Worm (Caenorhabditis elegans) whole organism, L4 larva: ENCODE measurements around the gene F47F2.1.
A peak's percentile ranks its signal among the peaks of the same experiment; 100 is the strongest.

ENCODE experiments used
- hmg-1.1 ChIP-seq: fragments of 200-800 bp; sonication (Bioruptor generic); IDR thresholded peaks from 2 replicates; pipeline ENCODE4 v1.3.6; 2022; ENCODE audit warnings: missing genetic modification reagents, missing genetic modification characterization, missing compliant biosample characterization
- lin-13 ChIP-seq: fragments of 150-350 bp; optimal IDR thresholded peaks from 2 replicates; lab custom pipeline; 2014; ENCODE audit warnings: missing biosample characterization, missing genetic modification reagents, missing genetic modification characterization
- pha-4 ChIP-seq, 2 experiments: fragments of 150-350 bp in 1 of 2; fragments of 200-800 bp in 1 of 2; sonication (Bioruptor generic) in 1 of 2; IDR thresholded peaks in 1 of 2; optimal IDR thresholded peaks in 1 of 2; 2 replicates each; pipeline versions ENCODE4 v1.3.6 to Lab custom; 2014 to 2022; ENCODE audit warnings: missing genetic modification characterization in 2 of 2, missing genetic modification reagents in 2 of 2, missing biosample characterization in 1 of 2, missing compliant biosample characterization in 1 of 2
- unc-130 ChIP-seq: sonication (generic microtip); optimal IDR thresholded peaks from 2 replicates; lab custom pipeline; 2016; ENCODE audit warnings: missing genetic modification reagents, missing genetic modification characterization, missing compliant biosample characterization
- unc-62 ChIP-seq, 3 experiments: fragments of 150-350 bp in 1 of 3; sonication (generic microtip); optimal IDR thresholded peaks in 2 of 3; peaks in 1 of 3; 1 replicate in 1 of 3; 2 replicates in 2 of 3; lab custom pipeline; 2014 to 2017; ENCODE audit warnings: missing biosample characterization in 3 of 3, missing genetic modification characterization in 3 of 3, missing genetic modification reagents in 3 of 3, missing genotype in 1 of 3

DNA sequence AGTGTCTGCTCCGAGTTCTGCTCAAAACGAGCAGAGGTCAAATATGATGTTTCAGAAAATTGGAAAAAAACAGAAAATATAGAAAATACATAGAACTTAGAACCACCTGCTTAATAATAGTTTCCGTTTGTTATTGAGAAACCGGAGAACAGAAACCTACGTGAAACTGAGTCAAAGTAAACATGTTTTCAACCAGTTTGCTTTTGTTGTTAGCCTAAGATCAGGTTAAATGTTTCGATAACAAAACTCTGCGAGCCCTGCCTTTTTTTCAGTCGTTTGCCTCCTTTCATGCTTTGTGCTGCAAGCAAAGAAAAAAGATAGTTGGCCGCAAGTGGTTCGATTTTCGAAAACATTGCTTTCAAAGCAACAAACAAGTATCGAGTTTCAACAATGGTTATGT lies 47.5 kb upstream of the F47F2.1 start:
- no peak for TF ChIP-seq hmg-1.1 (GFP tag; lab: Robert Waterston, UW)
- TF ChIP-seq pha-4 (GFP tag; IDR thresholded peaks at IDR 0.05; lab: Robert Waterston, UW): no peak
- no peak for TF ChIP-seq pha-4 (tag; optimal IDR thresholded peaks at IDR 0.05; lab: Kevin White, UChicago)
- no peak for TF ChIP-seq lin-13 (GFP tag; lab: Kevin White, UChicago)
- TF ChIP-seq unc-62 (GFP tag; optimal IDR thresholded peaks at IDR 0.05 in 1 of 2; lab: Kevin White, UChicago): peak in 1 of 2 experiments; percentile 10
- TF ChIP-seq unc-62 (tag; optimal IDR thresholded peaks at IDR 0.05; lab: Kevin White, UChicago): no peak
- no peak for TF ChIP-seq unc-130 (GFP tag; lab: Kevin White, UChicago)
